Worm (Caenorhabditis elegans) whole organism, early embryonic: Measurements from ENCODE around the gene col-74.

ENCODE experiments used
- B0310.2 ChIP-seq: sonication (generic microtip); optimal IDR thresholded peaks from 2 replicates; lab custom pipeline; 2016; ENCODE audit warnings: mild to moderate bottlenecking, missing genetic modification characterization, missing compliant biosample characterization
- F13C5.2 ChIP-seq: sonication (generic microtip); optimal IDR thresholded peaks from 2 replicates; lab custom pipeline; 2017; ENCODE audit warnings: mild to moderate bottlenecking, missing genetic modification characterization, inconsistent platforms, missing compliant biosample characterization
- aly-1 ChIP-seq: sonication (generic microtip); optimal IDR thresholded peaks from 2 replicates; lab custom pipeline; 2016; ENCODE audit warnings: missing genetic modification characterization, missing compliant biosample characterization
- ama-1 ChIP-seq: fragments of 150-350 bp; optimal IDR thresholded peaks from 2 replicates; lab custom pipeline; 2014
- ceh-13 ChIP-seq: fragments of 200-800 bp; sonication (Bioruptor generic); optimal IDR thresholded peaks from 2 replicates; lab custom pipeline; 2018; ENCODE audit warnings: mild to moderate bottlenecking, missing genetic modification characterization, missing compliant biosample characterization
- ceh-36 ChIP-seq: sonication (generic microtip); optimal IDR thresholded peaks from 2 replicates; lab custom pipeline; 2016; ENCODE audit warnings: missing genetic modification characterization, inconsistent platforms, missing compliant biosample characterization
- ets-7 ChIP-seq: sonication (generic microtip); optimal IDR thresholded peaks from 2 replicates; lab custom pipeline; 2016; ENCODE audit warnings: missing genotype, missing genetic modification characterization, missing compliant biosample characterization
- flt-1 ChIP-seq: fragments of 200-800 bp; sonication (Bioruptor generic); IDR thresholded peaks from 2 replicates; pipeline ENCODE4 v1.3.6; 2022; ENCODE audit warnings: missing genetic modification characterization, missing compliant biosample characterization
- hmbx-1 ChIP-seq: sonication (generic microtip); optimal IDR thresholded peaks from 2 replicates; lab custom pipeline; 2016; ENCODE audit warnings: mild to moderate bottlenecking, missing genetic modification characterization, missing compliant biosample characterization
- hmg-4 ChIP-seq: fragments of 200-800 bp; sonication (Bioruptor generic); optimal IDR thresholded peaks from 2 replicates; lab custom pipeline; 2018; ENCODE audit warnings: mild to moderate bottlenecking, missing genetic modification characterization, missing compliant biosample characterization
- hnd-1 ChIP-seq: sonication (generic microtip); optimal IDR thresholded peaks from 2 replicates; lab custom pipeline; 2016; ENCODE audit warnings: missing genetic modification characterization, missing compliant biosample characterization
- pes-1 ChIP-seq: fragments of 200-800 bp; sonication (Bioruptor generic); IDR thresholded peaks from 2 replicates; pipeline ENCODE4 v1.3.6; 2022; ENCODE audit warnings: missing genetic modification reagents, missing genetic modification characterization, missing compliant biosample characterization
- scrt-1 ChIP-seq: fragments of 200-800 bp; sonication (Bioruptor generic); IDR thresholded peaks from 2 replicates; pipeline ENCODE4 v1.3.6; 2022; ENCODE audit warnings: missing genetic modification characterization, missing compliant biosample characterization
- sea-1 ChIP-seq: fragments of 200-800 bp; sonication (Bioruptor generic); conservative IDR thresholded peaks from 2 replicates; pipeline ENCODE4 v1.3.6; 2022; ENCODE audit warnings: missing genetic modification characterization, missing compliant biosample characterization
- tbx-11 ChIP-seq: fragments of 200-800 bp; sonication (Bioruptor generic); IDR thresholded peaks from 2 replicates; pipeline ENCODE4 v1.3.6; 2022; ENCODE audit warnings: missing genetic modification characterization, missing compliant biosample characterization
- tbx-37 ChIP-seq: fragments of 200-800 bp; sonication (Bioruptor generic); conservative IDR thresholded peaks from 2 replicates; pipeline ENCODE4 v1.3.6; 2022; ENCODE audit warnings: missing genetic modification reagents, missing genetic modification characterization, missing compliant biosample characterization
- tra-4 ChIP-seq: sonication (generic microtip); optimal IDR thresholded peaks from 2 replicates; lab custom pipeline; 2017; ENCODE audit warnings: missing genetic modification characterization, missing compliant biosample characterization

Gene col-74

ce11 chrII:5841053-5841547 is 10.9 kb downstream of the col-74 start, which contains the start of gene lec-5:
lec-5 (minus strand) TSS chrII:5841103.
- TF ChIP-seq scrt-1 (GFP tag; lab: Robert Waterston, UW) = no peak
- TF ChIP-seq B0310.2 = no peak
- no peak for TF ChIP-seq hnd-1 (tag; lab: Kevin White, UChicago)
- TF ChIP-seq ets-7 (tag; lab: Kevin White, UChicago) = no peak
- no peak for TF ChIP-seq tra-4 (tag; lab: Kevin White, UChicago)
- TF ChIP-seq ceh-36 (tag; lab: Kevin White, UChicago) = no peak
- no peak for TF ChIP-seq flt-1 (GFP tag; lab: Robert Waterston, UW)

ce11 chrII:5841866-5842265 is 11.7 kb downstream of the col-74 start, which contains the start of gene nep-25:
nep-25 (plus strand) TSS chrII:5842240.
- TF ChIP-seq ama-1 (lab: Kevin White, UChicago) (no peak), aly-1 (tag; lab: Kevin White, UChicago) (no peak), hmbx-1 (no peak), tbx-11 (no peak), tbx-37 (GFP tag; lab: Robert Waterston, UW) (no peak), ets-7 (tag; lab: Kevin White, UChicago) (no peak), tra-4 (tag; lab: Kevin White, UChicago) (no peak), flt-1 (GFP tag; lab: Robert Waterston, UW) (no peak)

- peak; percentile 96 for TF ChIP-seq hmg-4 (GFP tag; lab: Kevin White, UChicago)
- peak; percentile 84 for TF ChIP-seq hmbx-1
- TF ChIP-seq tbx-37 (GFP tag; lab: Robert Waterston, UW) = peak; percentile 39
- peak; percentile 72 for TF ChIP-seq flt-1 (GFP tag; lab: Robert Waterston, UW)
- TF ChIP-seq ets-7 (tag; lab: Kevin White, UChicago) = peak; percentile 80
- peak; percentile 27 for TF ChIP-seq ceh-13 (GFP tag; lab: Kevin White, UChicago)
- TF ChIP-seq ama-1 (lab: Kevin White, UChicago) = peak; percentile 100
- TF ChIP-seq ceh-36 (tag; lab: Kevin White, UChicago) = peak; percentile 96
- TF ChIP-seq tbx-11 = peak; percentile 79
- peak; percentile 40 for TF ChIP-seq aly-1 (tag; lab: Kevin White, UChicago)
- peak; percentile 53 for TF ChIP-seq hnd-1 (tag; lab: Kevin White, UChicago)
- peak; percentile 98 for TF ChIP-seq F13C5.2 (tag; lab: Kevin White, UChicago)
- peak; percentile 86 for TF ChIP-seq pes-1 (GFP tag; lab: Robert Waterston, UW)
- peak; percentile 89 for TF ChIP-seq sea-1 (GFP tag; lab: Robert Waterston, UW)
- TF ChIP-seq B0310.2 = peak; percentile 88
- peak; percentile 92 for TF ChIP-seq tra-4 (tag; lab: Kevin White, UChicago)
- TF ChIP-seq scrt-1 (GFP tag; lab: Robert Waterston, UW) = peak; percentile 67
These were observed 14.5 kb downstream of the col-74 start for ce11 chrII:5844694-5845129.

- no peak for TF ChIP-seq sea-1 (GFP tag; lab: Robert Waterston, UW)
- no peak for TF ChIP-seq B0310.2
- no peak for TF ChIP-seq tra-4 (tag; lab: Kevin White, UChicago)
- TF ChIP-seq aly-1 (tag; lab: Kevin White, UChicago) = no peak
- no peak for TF ChIP-seq tbx-37 (GFP tag; lab: Robert Waterston, UW)
- no peak for TF ChIP-seq ama-1 (lab: Kevin White, UChicago)
These were observed 15.3 kb downstream of the col-74 start, which contains the start of the genes ZK1248.17 and H41C03.3 for ce11 chrII:5845441-5845840. ZK1248.17 (minus strand) TSS chrII:5845541. H41C03.3 (plus strand) TSS chrII:5845777.

- TF ChIP-seq ama-1 (lab: Kevin White, UChicago) = no peak
- TF ChIP-seq sea-1 (GFP tag; lab: Robert Waterston, UW) = no peak
- TF ChIP-seq ceh-36 (tag; lab: Kevin White, UChicago) = no peak
- TF ChIP-seq scrt-1 (GFP tag; lab: Robert Waterston, UW) = no peak
- no peak for TF ChIP-seq pes-1 (GFP tag; lab: Robert Waterston, UW)
- no peak for TF ChIP-seq ets-7 (tag; lab: Kevin White, UChicago)
- TF ChIP-seq hmg-4 (GFP tag; lab: Kevin White, UChicago) = no peak
- no peak for TF ChIP-seq ceh-13 (GFP tag; lab: Kevin White, UChicago)
- TF ChIP-seq hnd-1 (tag; lab: Kevin White, UChicago) = no peak
- TF ChIP-seq aly-1 (tag; lab: Kevin White, UChicago) = no peak
- no peak for TF ChIP-seq tbx-37 (GFP tag; lab: Robert Waterston, UW)
- no peak for TF ChIP-seq flt-1 (GFP tag; lab: Robert Waterston, UW)
- TF ChIP-seq F13C5.2 (tag; lab: Kevin White, UChicago) = no peak
These were observed 16.0 kb downstream of the col-74 start for ce11 chrII:5846181-5846580.

- no peak for TF ChIP-seq ceh-13 (GFP tag; lab: Kevin White, UChicago)
- no peak for TF ChIP-seq tra-4 (tag; lab: Kevin White, UChicago)
These were observed 21.8 kb downstream of the col-74 start, which contains the start of gene H41C03.2 for ce11 chrII:5852007-5852406. H41C03.2 (minus strand) TSS chrII:5852107.

ce11 chrII:5853261-5853660 is 23.1 kb downstream of the col-74 start:
- TF ChIP-seq ets-7 (tag; lab: Kevin White, UChicago) (no peak), ceh-36 (tag; lab: Kevin White, UChicago) (no peak), ama-1 (lab: Kevin White, UChicago) (no peak), pes-1 (GFP tag; lab: Robert Waterston, UW) (no peak), hmg-4 (GFP tag; lab: Kevin White, UChicago) (no peak), aly-1 (tag; lab: Kevin White, UChicago) (no peak), hmbx-1 (no peak), F13C5.2 (tag; lab: Kevin White, UChicago) (no peak)
